Worm (Caenorhabditis elegans): ENCODE results near the gene Y43F8B.29.

- TF ChIP-seq tab-1 (GFP tag; IDR thresholded peaks at IDR 0.05) (no peak), flt-1 (GFP tag; IDR thresholded peaks at IDR 0.05) (no peak), klf-2 (GFP tag; conservative IDR thresholded peaks at IDR 0.05) (no peak), T22C8.4 (GFP tag; IDR thresholded peaks at IDR 0.05) (no peak), cog-1 (tag; optimal IDR thresholded peaks at IDR 0.05) (no peak)
Observed at ce11 chrV:19512260-19512947, 21.0 kb downstream of the Y43F8B.29 start, which contains the start of gene Y43F8B.19.
